Worm (Caenorhabditis elegans): ENCODE results near the gene srx-17.

The srx-17 gene

DNA sequence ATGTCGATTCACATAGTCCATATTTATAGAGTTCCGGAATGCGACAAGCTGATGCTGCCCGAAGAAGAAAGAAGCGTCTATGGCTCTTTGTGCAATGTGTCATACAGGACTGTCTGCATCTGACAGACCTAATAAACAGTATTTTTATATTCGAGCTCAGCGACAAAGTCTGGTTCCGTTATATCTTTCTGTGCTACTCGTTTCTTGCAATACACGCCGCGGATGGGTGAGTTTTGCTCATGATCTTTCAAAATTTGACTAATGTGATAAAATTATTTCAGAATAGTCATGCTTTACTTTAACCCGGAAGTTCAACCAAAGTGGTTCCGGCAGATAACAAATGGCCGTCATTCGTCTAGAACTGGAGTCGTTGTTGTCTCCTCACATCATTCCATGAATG, 22.7 kb downstream of the srx-17 start:
- TF ChIP-seq lin-32 (GFP tag; optimal IDR thresholded peaks at IDR 0.05) = no peak
- no peak for TF ChIP-seq unc-62 (GFP tag; optimal IDR thresholded peaks at IDR 0.05)
- no peak for TF ChIP-seq ces-1 (GFP tag; optimal IDR thresholded peaks at IDR 0.05)
- TF ChIP-seq mab-5 (tag; optimal IDR thresholded peaks at IDR 0.05) = no peak
- TF ChIP-seq ceh-39 (tag; optimal IDR thresholded peaks at IDR 0.05) = no peak
- TF ChIP-seq unc-39 (tag; optimal IDR thresholded peaks at IDR 0.05) = no peak
- no peak for TF ChIP-seq hlh-1 (tag; optimal IDR thresholded peaks at IDR 0.05)
- no peak for TF ChIP-seq mls-2 (tag; optimal IDR thresholded peaks at IDR 0.05)
- no peak for TF ChIP-seq nhr-28 (tag; optimal IDR thresholded peaks at IDR 0.05)
- no peak for TF ChIP-seq sptf-1 (tag; optimal IDR thresholded peaks at IDR 0.05)
- TF ChIP-seq ham-2 (GFP tag; optimal IDR thresholded peaks at IDR 0.05) = no peak
- TF ChIP-seq nhr-76 (tag; optimal IDR thresholded peaks at IDR 0.05) = no peak
- TF ChIP-seq lsy-2 (tag; optimal IDR thresholded peaks at IDR 0.05) = no peak
- TF ChIP-seq drap-1 (GFP tag; optimal IDR thresholded peaks at IDR 0.05) = no peak
- TF ChIP-seq zip-8 (tag; optimal IDR thresholded peaks at IDR 0.05) = no peak
- no peak for TF ChIP-seq M03D4.4 (tag; optimal IDR thresholded peaks at IDR 0.05)
- no peak for TF ChIP-seq nhr-2 (tag; optimal IDR thresholded peaks at IDR 0.05)
- no peak for TF ChIP-seq ceh-83 (GFP tag; optimal IDR thresholded peaks at IDR 0.05)
- TF ChIP-seq nhr-237 (tag; optimal IDR thresholded peaks at IDR 0.05) = no peak

DNA sequence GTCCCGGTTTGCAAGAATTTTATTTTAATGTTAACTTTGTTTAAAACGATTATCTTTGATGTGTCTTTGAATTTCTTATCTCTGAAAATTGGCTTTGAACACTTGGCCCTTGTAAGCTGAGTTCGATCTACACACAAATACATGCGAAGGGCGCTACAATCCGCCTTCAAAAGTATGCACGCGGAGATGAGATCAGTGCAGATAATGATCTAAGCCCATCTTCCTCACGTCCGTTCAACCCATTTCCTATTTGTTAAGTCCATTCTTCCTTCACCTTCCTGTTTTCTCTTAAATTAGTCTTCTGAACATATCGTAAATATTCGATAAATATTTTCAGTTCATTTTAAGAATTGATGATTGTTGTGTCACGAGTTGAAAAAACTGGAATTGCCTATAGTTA, 25.3 kb downstream of the srx-17 start, which contains the start of gene nhr-175:
nhr-175 (plus strand) TSS at position 339 of the 400 bp plus-strand sequence.
- TF ChIP-seq mls-2 (tag; optimal IDR thresholded peaks at IDR 0.05) = no peak
- no peak for TF ChIP-seq cnd-1 (tag; optimal IDR thresholded peaks at IDR 0.05)
- no peak for TF ChIP-seq elt-3 (tag; optimal IDR thresholded peaks at IDR 0.05)
- TF ChIP-seq blmp-1 (tag; optimal IDR thresholded peaks at IDR 0.05) = no peak
- no peak for TF ChIP-seq hlh-1 (tag; optimal IDR thresholded peaks at IDR 0.05)
- TF ChIP-seq nhr-28 (tag; optimal IDR thresholded peaks at IDR 0.05) = no peak
- TF ChIP-seq nhr-12 (tag; optimal IDR thresholded peaks at IDR 0.05) = no peak
- no peak for TF ChIP-seq lsy-2 (tag; optimal IDR thresholded peaks at IDR 0.05)
- TF ChIP-seq elt-1 (tag; optimal IDR thresholded peaks at IDR 0.05; ENCODE audit: borderline replicate concordance, insufficient read depth) = peak; percentile 91
- no peak for TF ChIP-seq lin-32 (GFP tag; optimal IDR thresholded peaks at IDR 0.05)
- no peak for TF ChIP-seq mep-1 (tag; optimal IDR thresholded peaks at IDR 0.05)
- no peak for TF ChIP-seq unc-62 (GFP tag; optimal IDR thresholded peaks at IDR 0.05)
- peak; percentile 28 for TF ChIP-seq ham-2 (GFP tag; optimal IDR thresholded peaks at IDR 0.05)

DNA sequence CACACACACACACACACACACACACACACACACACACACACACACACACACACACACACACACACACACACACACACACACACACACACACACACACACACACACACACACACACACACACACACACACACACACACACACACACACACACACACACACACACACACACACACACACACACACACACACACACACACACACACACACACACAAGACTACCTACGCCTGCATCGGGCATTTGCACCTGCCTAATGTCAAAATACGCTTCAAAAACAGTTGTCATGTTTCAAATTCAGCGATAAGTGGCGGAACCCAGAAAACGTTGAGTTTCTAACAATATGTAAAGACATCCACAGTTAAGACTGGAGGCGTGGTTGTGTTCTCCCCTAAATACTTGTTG, 27.9 kb downstream of the srx-17 start:
- peak; percentile 31 for TF ChIP-seq ceh-83 (GFP tag; optimal IDR thresholded peaks at IDR 0.05)
- TF ChIP-seq sem-2 (GFP tag; optimal IDR thresholded peaks at IDR 0.05) = peak; percentile 46
- TF ChIP-seq cnd-1 (tag; optimal IDR thresholded peaks at IDR 0.05) = peak; percentile 58
- TF ChIP-seq tbx-8 (GFP tag; optimal IDR thresholded peaks at IDR 0.05) = peak; percentile 11
- peak; percentile 5 for TF ChIP-seq ceh-43 (GFP tag; optimal IDR thresholded peaks at IDR 0.05)
- TF ChIP-seq drap-1 (GFP tag; optimal IDR thresholded peaks at IDR 0.05) = peak; percentile 50

DNA sequence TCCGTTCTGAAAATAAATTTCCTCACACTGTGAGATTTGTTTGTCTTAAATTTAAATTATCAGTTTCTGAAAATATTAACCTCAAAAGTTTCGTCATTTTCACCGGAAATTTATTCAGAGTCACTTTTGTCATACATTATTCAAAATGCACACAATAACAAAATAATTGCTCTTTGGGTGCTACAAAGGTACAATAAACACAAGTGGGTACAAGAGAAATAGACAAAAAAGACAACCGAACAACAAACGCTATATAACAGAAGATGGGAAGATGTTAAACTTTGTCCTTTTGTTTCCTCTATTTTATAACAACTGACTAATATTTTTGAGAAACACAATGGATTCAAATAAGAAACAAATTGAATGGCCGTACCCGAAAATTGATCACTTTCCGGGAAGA, 28.5 kb downstream of the srx-17 start:
- no peak for TF ChIP-seq nhr-237 (tag; optimal IDR thresholded peaks at IDR 0.05)
- no peak for TF ChIP-seq lin-13 (tag; optimal IDR thresholded peaks at IDR 0.05)
- TF ChIP-seq ceh-83 (GFP tag; optimal IDR thresholded peaks at IDR 0.05) = no peak
- no peak for TF ChIP-seq elt-1 (tag; optimal IDR thresholded peaks at IDR 0.05; ENCODE audit: borderline replicate concordance, insufficient read depth)
- TF ChIP-seq ceh-43 (GFP tag; optimal IDR thresholded peaks at IDR 0.05) = no peak
- TF ChIP-seq unc-62 (GFP tag; optimal IDR thresholded peaks at IDR 0.05) = no peak
- TF ChIP-seq snpc-4 (tag; optimal IDR thresholded peaks at IDR 0.05) = no peak
- TF ChIP-seq elt-3 (tag; optimal IDR thresholded peaks at IDR 0.05) = no peak

DNA sequence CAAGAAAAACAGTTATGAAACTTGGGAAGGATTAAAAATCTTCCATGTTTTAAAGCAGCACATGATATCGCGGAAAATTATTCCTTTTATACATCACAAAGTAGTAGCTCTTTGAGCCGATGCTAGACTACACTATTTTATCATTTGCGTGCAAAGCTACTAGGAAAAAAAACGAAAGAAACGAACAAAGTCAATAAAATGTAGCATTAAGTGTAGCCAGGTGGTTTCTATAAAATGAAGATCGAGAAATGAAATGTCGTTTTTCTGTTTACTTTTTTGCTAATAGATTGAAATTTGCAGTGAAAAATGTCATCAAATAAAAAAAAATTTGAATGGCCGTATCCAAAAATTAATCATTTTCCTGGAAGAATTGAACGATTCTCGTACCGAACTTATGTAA, 31.9 kb downstream of the srx-17 start, which contains the start of gene cpt-5:
cpt-5 (plus strand) TSS at position 301 of the 400 bp plus-strand sequence.
- no peak for TF ChIP-seq mep-1 (tag; optimal IDR thresholded peaks at IDR 0.05)
- TF ChIP-seq M03D4.4 (tag; optimal IDR thresholded peaks at IDR 0.05) = no peak
- TF ChIP-seq lin-13 (tag; optimal IDR thresholded peaks at IDR 0.05) = no peak
- TF ChIP-seq flh-1 (GFP tag; optimal IDR thresholded peaks at IDR 0.05) = no peak
- TF ChIP-seq ceh-43 (GFP tag; optimal IDR thresholded peaks at IDR 0.05) = no peak
- TF ChIP-seq unc-62 (GFP tag; optimal IDR thresholded peaks at IDR 0.05) = no peak
- no peak for TF ChIP-seq tbx-8 (GFP tag; optimal IDR thresholded peaks at IDR 0.05)
- no peak for TF ChIP-seq drap-1 (GFP tag; optimal IDR thresholded peaks at IDR 0.05)
- no peak for TF ChIP-seq lsy-2 (tag; optimal IDR thresholded peaks at IDR 0.05)
- no peak for TF ChIP-seq ceh-83 (GFP tag; optimal IDR thresholded peaks at IDR 0.05)
- no peak for TF ChIP-seq mls-2 (tag; optimal IDR thresholded peaks at IDR 0.05)
- no peak for TF ChIP-seq zip-8 (tag; optimal IDR thresholded peaks at IDR 0.05)
